Worm (Caenorhabditis elegans): ENCODE results near the gene tag-294.

- no peak for TF ChIP-seq pha-4 (GFP tag; IDR thresholded peaks at IDR 0.05)
- no peak for TF ChIP-seq pha-4 (tag; optimal IDR thresholded peaks at IDR 0.05)
- no peak for TF ChIP-seq ztf-11 (tag; optimal IDR thresholded peaks at IDR 0.05)
- no peak for TF ChIP-seq daf-19 (GFP tag; conservative IDR thresholded peaks at IDR 0.05)
- TF ChIP-seq fkh-10 (GFP tag; optimal IDR thresholded peaks at IDR 0.05): peak; percentile 93
- TF ChIP-seq egl-43 (GFP tag; IDR thresholded peaks at IDR 0.05): no peak
- no peak for TF ChIP-seq nhr-77 (tag; optimal IDR thresholded peaks at IDR 0.05)
- peak in 1 of 2 experiments; percentile 9 for TF ChIP-seq lsy-2 (tag; optimal IDR thresholded peaks at IDR 0.05)
- TF ChIP-seq nhr-102 (tag; optimal IDR thresholded peaks at IDR 0.05): no peak
- TF ChIP-seq lin-13 (GFP tag; optimal IDR thresholded peaks at IDR 0.05): no peak
Measured at ce11 chrX:5799229-5799628, 36.0 kb upstream of the tag-294 start.

Data from whole organism, L4 larva.